Fruit fly (Drosophila melanogaster) whole organism, prepupa: ENCODE measurements around the gene CG1161.

ENCODE experiments used
- Ets96B ChIP-seq: fragments of 200-800 bp; optimal IDR thresholded peaks from 2 replicates; lab custom pipeline; 2019; ENCODE audit warnings: missing biosample characterization, mild to moderate bottlenecking, missing genetic modification characterization, moderate library complexity
- Lpt ChIP-seq: fragments of 200-800 bp; sonication (Bioruptor generic); optimal IDR thresholded peaks from 3 replicates; lab custom pipeline; 2016; ENCODE audit warnings: missing biosample characterization, missing genetic modification characterization
- pdm3 ChIP-seq: fragments of 200-800 bp; sonication (Bioruptor generic); optimal IDR thresholded peaks from 3 replicates; lab custom pipeline; 2016; ENCODE audit warnings: missing biosample characterization, missing genetic modification characterization

dm6 chr3R:5310250-5310649, 44.6 kb upstream of the CG1161 start:
- no peak for TF ChIP-seq Ets96B (tag; lab: Kevin White, UChicago)
- TF ChIP-seq Lpt (GFP tag; lab: Kevin White, UChicago), result no peak
- no peak for TF ChIP-seq pdm3
